Fruit fly (Drosophila melanogaster): ENCODE results near the gene CG44001.

The CG44001 gene

dm6 chr2L:5022602-5023001, 20.5 kb upstream of the CG44001 start:
- TF ChIP-seq gl (tag; optimal IDR thresholded peaks at IDR 0.05) (no peak), CG9948 (tag; optimal IDR thresholded peaks at IDR 0.05) (no peak), CG34367 (tag; optimal IDR thresholded peaks at IDR 0.05) (no peak), CG32121 (GFP tag; IDR thresholded peaks at IDR 0.05) (no peak), Snoo (tag; optimal IDR thresholded peaks at IDR 0.05) (no peak), EcR (GFP tag; optimal IDR thresholded peaks at IDR 0.05) (no peak), CG17806 (tag; optimal IDR thresholded peaks at IDR 0.05) (no peak), CG8159 (tag; optimal IDR thresholded peaks at IDR 0.05) (no peak), rn (GFP tag; IDR thresholded peaks at IDR 0.05) (no peak), CG14655 (GFP tag; optimal IDR thresholded peaks at IDR 0.05) (no peak)

DNA sequence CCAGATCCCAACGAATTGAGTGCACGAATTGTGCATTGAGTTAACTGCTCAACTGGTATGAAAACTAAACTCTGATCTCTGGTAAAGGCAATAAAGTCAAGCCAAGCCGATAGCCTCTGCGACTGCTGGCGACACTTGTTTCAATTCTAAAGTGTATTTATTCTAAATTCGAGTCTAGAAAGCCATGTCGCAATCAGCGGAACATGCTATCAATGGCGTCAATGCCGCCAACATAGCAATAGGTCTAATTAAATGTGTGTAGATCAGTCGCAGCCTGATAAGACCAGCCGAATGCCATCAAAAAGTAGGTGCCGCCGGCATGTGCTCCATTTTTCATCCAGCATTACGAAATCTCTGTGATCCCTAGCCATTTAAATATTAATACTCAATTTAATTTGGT, 17.5 kb upstream of the CG44001 start:
- no peak for TF ChIP-seq Pif1A (GFP tag; optimal IDR thresholded peaks at IDR 0.05)
- no peak for TF ChIP-seq CG14655 (GFP tag; optimal IDR thresholded peaks at IDR 0.05)
- no peak for TF ChIP-seq fd96Ca (GFP tag; IDR thresholded peaks at IDR 0.05)
- TF ChIP-seq CG13204 (GFP tag; optimal IDR thresholded peaks at IDR 0.05), result no peak
- TF ChIP-seq gl (tag; optimal IDR thresholded peaks at IDR 0.05), result no peak
- TF ChIP-seq Pif1B (GFP tag; optimal IDR thresholded peaks at IDR 0.05), result no peak
- no peak for TF ChIP-seq CG15710 (tag; optimal IDR thresholded peaks at IDR 0.05)
- TF ChIP-seq CG8301 (tag; optimal IDR thresholded peaks at IDR 0.05), result no peak
- no peak for TF ChIP-seq CG34367 (tag; optimal IDR thresholded peaks at IDR 0.05)
- TF ChIP-seq Ets98B (GFP tag; IDR thresholded peaks at IDR 0.05), result no peak
- TF ChIP-seq CG9948 (tag; optimal IDR thresholded peaks at IDR 0.05), result no peak
- TF ChIP-seq CG32121 (GFP tag; IDR thresholded peaks at IDR 0.05), result no peak

DNA sequence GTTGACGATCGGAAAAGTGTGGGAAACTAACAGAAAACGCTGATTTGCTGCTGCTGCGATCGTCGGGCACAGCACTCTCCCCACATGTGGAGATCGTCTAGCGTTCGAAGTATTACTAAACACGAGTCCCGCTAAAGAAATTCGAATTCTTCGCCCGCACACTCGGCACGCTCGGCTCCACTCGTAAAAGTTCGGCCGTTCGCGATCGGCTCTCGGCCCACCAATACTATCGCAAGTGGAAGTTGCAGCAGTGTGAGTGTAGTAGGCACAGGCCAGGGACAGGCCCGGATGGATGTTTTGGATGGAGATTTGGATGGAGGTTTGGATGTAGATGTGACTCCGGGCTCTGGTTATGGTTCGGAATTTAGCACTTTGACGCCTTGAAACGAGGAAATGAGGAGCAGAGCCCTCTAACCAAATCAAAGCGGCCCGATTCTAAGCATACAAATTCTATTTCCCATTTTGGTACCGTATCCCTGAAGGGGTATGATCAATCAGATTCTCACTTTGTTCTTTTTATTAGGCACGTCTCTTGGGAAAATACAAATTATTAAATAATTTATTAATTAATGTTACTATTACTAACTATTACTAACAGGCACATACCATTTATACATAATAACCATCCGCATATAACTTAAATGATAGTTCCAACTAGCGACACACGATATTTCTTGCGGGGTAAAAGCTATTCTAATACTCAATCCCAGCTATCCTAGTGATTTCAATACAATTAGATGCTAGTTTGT, 15.6 kb upstream of the CG44001 start:
- TF ChIP-seq fd96Ca (GFP tag; IDR thresholded peaks at IDR 0.05) (0 out of 3 replicates have a peak, but pooled peaks have one; percentile 32), CG15710 (tag; optimal IDR thresholded peaks at IDR 0.05) (no peak), CG32121 (GFP tag; IDR thresholded peaks at IDR 0.05) (peak; percentile 11; the same call in 1 of the 2 replicates)

DNA sequence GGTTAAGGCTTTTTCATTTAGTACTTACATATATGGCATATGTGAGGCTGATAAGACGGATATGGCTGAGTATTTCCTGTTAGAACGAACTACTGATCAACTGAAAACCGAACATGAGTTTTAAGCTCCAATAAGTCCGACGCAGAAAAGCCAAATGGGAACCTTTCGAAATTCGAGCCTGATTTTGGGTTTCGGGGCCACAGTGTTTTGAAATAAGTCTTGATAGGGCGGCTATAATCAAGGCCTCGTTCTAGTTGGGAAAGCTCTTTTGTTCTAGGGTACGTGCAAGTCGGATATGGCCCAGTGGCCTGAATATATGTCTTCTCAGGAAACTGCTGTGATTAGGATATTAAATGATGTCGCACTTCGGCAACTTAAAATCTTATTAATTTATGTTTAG, 15.0 kb upstream of the CG44001 start, which contains the start of gene vkg:
TSS of gene vkg (minus strand) at position 101 of the 400 bp plus-strand sequence.
- TF ChIP-seq CG32121 (GFP tag; IDR thresholded peaks at IDR 0.05) (no peak), Snoo (tag; optimal IDR thresholded peaks at IDR 0.05) (no peak)

- no peak for TF ChIP-seq CG14655 (GFP tag; optimal IDR thresholded peaks at IDR 0.05)
- no peak for TF ChIP-seq CG32121 (GFP tag; IDR thresholded peaks at IDR 0.05)
These were observed 13.8 kb upstream of the CG44001 start, which contains the start of gene Col4a1 for dm6 chr2L:5029049-5029808. Col4a1 (plus strand) TSS chr2L:5029609.

DNA sequence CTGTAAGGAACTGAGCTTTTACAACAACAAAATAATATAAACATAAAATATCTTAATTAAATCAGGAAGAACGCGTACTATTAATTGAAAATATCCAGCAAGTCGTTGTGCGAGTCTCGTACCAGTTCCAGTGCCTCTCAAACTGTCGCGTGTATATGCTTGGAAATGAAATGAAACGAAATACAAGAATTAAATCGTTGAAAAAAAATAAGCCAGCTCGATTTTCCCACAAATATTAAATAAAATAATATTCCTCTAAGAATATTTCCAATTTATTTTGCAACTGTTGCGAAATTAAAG, 13.3 kb upstream of the CG44001 start:
- no peak for TF ChIP-seq EcR (GFP tag; optimal IDR thresholded peaks at IDR 0.05)
- TF ChIP-seq fd96Ca (GFP tag; IDR thresholded peaks at IDR 0.05), result no peak
- TF ChIP-seq CG14655 (GFP tag; optimal IDR thresholded peaks at IDR 0.05), result no peak
- TF ChIP-seq Pif1A (GFP tag; optimal IDR thresholded peaks at IDR 0.05), result no peak
- TF ChIP-seq CG4496 (GFP tag; IDR thresholded peaks at IDR 0.05), result no peak
- no peak for TF ChIP-seq CG34367 (tag; optimal IDR thresholded peaks at IDR 0.05)
- TF ChIP-seq Ets98B (GFP tag; IDR thresholded peaks at IDR 0.05), result no peak
- TF ChIP-seq D1 (tag; optimal IDR thresholded peaks at IDR 0.05), result no peak
- TF ChIP-seq CG32121 (GFP tag; IDR thresholded peaks at IDR 0.05), result no peak

- TF ChIP-seq Pif1B (GFP tag; optimal IDR thresholded peaks at IDR 0.05), result no peak
- no peak for TF ChIP-seq CG34367 (tag; optimal IDR thresholded peaks at IDR 0.05)
- no peak for TF ChIP-seq CG12605 (GFP tag; IDR thresholded peaks at IDR 0.05)
- TF ChIP-seq Pif1A (GFP tag; optimal IDR thresholded peaks at IDR 0.05), result no peak
- no peak for TF ChIP-seq Snoo (tag; optimal IDR thresholded peaks at IDR 0.05)
- TF ChIP-seq CG10348 (GFP tag; IDR thresholded peaks at IDR 0.05), result no peak
- TF ChIP-seq CG17806 (tag; optimal IDR thresholded peaks at IDR 0.05), result no peak
- TF ChIP-seq fd96Ca (GFP tag; IDR thresholded peaks at IDR 0.05), result no peak
- TF ChIP-seq CG9948 (tag; optimal IDR thresholded peaks at IDR 0.05), result no peak
- no peak for TF ChIP-seq CG4496 (GFP tag; IDR thresholded peaks at IDR 0.05)
- no peak for TF ChIP-seq CG15710 (tag; optimal IDR thresholded peaks at IDR 0.05)
- no peak for TF ChIP-seq CG13204 (GFP tag; optimal IDR thresholded peaks at IDR 0.05)
- no peak for TF ChIP-seq D1 (tag; optimal IDR thresholded peaks at IDR 0.05)
- TF ChIP-seq gl (tag; optimal IDR thresholded peaks at IDR 0.05), result no peak
These were observed 12.5 kb upstream of the CG44001 start for dm6 chr2L:5030535-5030934.
